Worm (Caenorhabditis elegans): ENCODE results near the gene F43C9.1.

F43C9.1 gene

ce11 chrX:4818252-4818651 is 25.2 kb downstream of the F43C9.1 start, which contains the start of gene R08E3.3 (continued):
- TF ChIP-seq pqm-1 (tag; optimal IDR thresholded peaks at IDR 0.05) = no peak
- TF ChIP-seq skn-1 (tag; optimal IDR thresholded peaks at IDR 0.05) = no peak
- TF ChIP-seq rnt-1 (tag; optimal IDR thresholded peaks at IDR 0.05) = peak; percentile 2
- TF ChIP-seq egl-27 (tag; optimal IDR thresholded peaks at IDR 0.05) = no peak
- peak; percentile 79 for TF ChIP-seq F16B12.6 (tag; optimal IDR thresholded peaks at IDR 0.05)
- no peak for TF ChIP-seq nhr-77 (tag; optimal IDR thresholded peaks at IDR 0.05)
- no peak for TF ChIP-seq pax-3 (tag; optimal IDR thresholded peaks at IDR 0.05)
- TF ChIP-seq nhr-90 (tag; optimal IDR thresholded peaks at IDR 0.05; ENCODE audit: poor library complexity) = no peak
- TF ChIP-seq nhr-237 (tag; optimal IDR thresholded peaks at IDR 0.05) = no peak
- TF ChIP-seq alr-1 (tag; optimal IDR thresholded peaks at IDR 0.05; ENCODE audit: borderline replicate concordance) = no peak
- no peak for TF ChIP-seq fkh-4 (tag; optimal IDR thresholded peaks at IDR 0.05; ENCODE audit: borderline replicate concordance)
- TF ChIP-seq lin-35 (GFP tag; optimal IDR thresholded peaks at IDR 0.05) = peak; percentile 33 to 52

- TF ChIP-seq mep-1 (tag; optimal IDR thresholded peaks at IDR 0.05) = no peak
- TF ChIP-seq nhr-20 (tag; optimal IDR thresholded peaks at IDR 0.05) = peak; percentile 10
- no peak for TF ChIP-seq unc-130 (tag; optimal IDR thresholded peaks at IDR 0.05)
- TF ChIP-seq pqm-1 (tag; optimal IDR thresholded peaks at IDR 0.05) = peak; percentile 87
- peak; percentile 73 for TF ChIP-seq elt-2 (tag; optimal IDR thresholded peaks at IDR 0.05)
- peak in 1 of 2 experiments; percentile 27 for TF ChIP-seq lin-35 (GFP tag; optimal IDR thresholded peaks at IDR 0.05)
These were observed 25.8 kb downstream of the F43C9.1 start for ce11 chrX:4818872-4819271.

ce11 chrX:4821602-4822001 is 28.5 kb downstream of the F43C9.1 start:
- TF ChIP-seq tbx-2 (tag; optimal IDR thresholded peaks at IDR 0.05) (no peak), elt-2 (tag; optimal IDR thresholded peaks at IDR 0.05) (peak; percentile 33), nhr-12 (tag; optimal IDR thresholded peaks at IDR 0.05) (no peak), egl-27 (tag; optimal IDR thresholded peaks at IDR 0.05) (no peak)

- TF ChIP-seq unc-62 (GFP tag; optimal IDR thresholded peaks at IDR 0.05) = no peak
- no peak for TF ChIP-seq tbx-2 (tag; optimal IDR thresholded peaks at IDR 0.05)
- TF ChIP-seq C04F5.9 (tag; optimal IDR thresholded peaks at IDR 0.05) = no peak
- TF ChIP-seq fkh-10 (GFP tag; optimal IDR thresholded peaks at IDR 0.05) = no peak
- no peak for TF ChIP-seq nhr-11 (tag; optimal IDR thresholded peaks at IDR 0.05)
- no peak for TF ChIP-seq ama-1 (optimal IDR thresholded peaks at IDR 0.05)
- no peak for TF ChIP-seq unc-98 (GFP tag; IDR thresholded peaks at IDR 0.05)
- TF ChIP-seq elt-2 (tag; optimal IDR thresholded peaks at IDR 0.05) = peak; percentile 64
These were observed 29.2 kb downstream of the F43C9.1 start, which contains the start of gene R08E3.1 for ce11 chrX:4822262-4822661. Gene R08E3.1 (plus strand): TSS chrX:4822647.

- TF ChIP-seq lin-13 (GFP tag; optimal IDR thresholded peaks at IDR 0.05) = no peak
- TF ChIP-seq nhr-28 (tag; optimal IDR thresholded peaks at IDR 0.05) = no peak
- no peak for TF ChIP-seq xbp-1 (tag; optimal IDR thresholded peaks at IDR 0.05)
- TF ChIP-seq C34B4.2 (tag; optimal IDR thresholded peaks at IDR 0.05) = no peak
- no peak for TF ChIP-seq nhr-77 (tag; optimal IDR thresholded peaks at IDR 0.05)
- no peak for TF ChIP-seq efl-1 (optimal IDR thresholded peaks at IDR 0.05)
- no peak for TF ChIP-seq efl-1 (GFP tag; optimal IDR thresholded peaks at IDR 0.05 in 1 of 2)
- TF ChIP-seq ztf-11 (tag; optimal IDR thresholded peaks at IDR 0.05) = no peak
- no peak for TF ChIP-seq nhr-76 (tag; optimal IDR thresholded peaks at IDR 0.05)
- no peak for TF ChIP-seq lin-15B (tag; optimal IDR thresholded peaks at IDR 0.05)
- no peak for TF ChIP-seq ceh-82 (tag; optimal IDR thresholded peaks at IDR 0.05)
- no peak for TF ChIP-seq mdl-1 (tag; optimal IDR thresholded peaks at IDR 0.05)
- no peak for TF ChIP-seq skn-1 (tag; optimal IDR thresholded peaks at IDR 0.05)
- TF ChIP-seq pag-3 (tag; optimal IDR thresholded peaks at IDR 0.05; ENCODE audit: borderline replicate concordance, insufficient read depth) = no peak
- no peak for TF ChIP-seq nhr-11 (tag; optimal IDR thresholded peaks at IDR 0.05)
- no peak for TF ChIP-seq ets-5 (GFP tag; IDR thresholded peaks at IDR 0.05)
- no peak for TF ChIP-seq fkh-10 (GFP tag; optimal IDR thresholded peaks at IDR 0.05)
- TF ChIP-seq hpl-2 (GFP tag; optimal IDR thresholded peaks at IDR 0.05) = no peak
These were observed 47.6 kb downstream of the F43C9.1 start for ce11 chrX:4840653-4841052.

Measured in whole organism, L1 larva.